Worm (Caenorhabditis elegans) whole organism, L4/young adult: ENCODE data around the gene T07D4.5.

ENCODE experiments used
- dao-5 ChIP-seq: sonication (generic microtip); optimal IDR thresholded peaks from 2 replicates; lab custom pipeline; 2016; ENCODE audit warnings: missing genotype, missing genetic modification characterization, moderate library complexity, missing compliant biosample characterization
- him-1 ChIP-seq: sonication (generic microtip); optimal IDR thresholded peaks from 2 replicates; lab custom pipeline; 2016; ENCODE audit warnings: missing genotype, missing genetic modification reagents, missing genetic modification characterization, missing compliant biosample characterization

DNA sequence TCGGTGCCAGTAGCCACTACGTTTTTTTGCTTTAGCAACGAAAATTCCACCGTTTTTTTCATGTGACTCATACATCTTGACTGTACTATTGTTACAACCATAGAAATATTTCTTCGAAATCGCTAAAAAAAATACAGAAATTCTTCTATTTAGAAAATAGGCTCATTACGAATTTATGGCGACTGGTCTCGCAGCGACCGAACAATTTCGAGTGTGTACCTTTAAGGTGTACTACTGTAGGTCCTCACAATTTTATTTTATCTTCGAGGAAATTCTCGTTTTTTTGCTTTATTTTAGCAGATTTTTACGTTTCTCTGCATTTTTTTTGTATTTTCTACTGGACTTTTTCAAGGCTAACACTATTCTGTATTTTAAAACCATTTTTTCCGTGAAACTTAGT, 5.9 kb upstream of the T07D4.5 start:
- no peak for TF ChIP-seq dao-5 (tag; lab: Kevin White, UChicago)
- TF ChIP-seq him-1 (tag; lab: Kevin White, UChicago) = no peak
